Worm (Caenorhabditis elegans) whole organism, L2 larva: ENCODE measurements around the gene cutc-1.

Experiments
- C34F6.9 ChIP-seq: fragments of 150-350 bp; optimal IDR thresholded peaks from 2 replicates; lab custom pipeline; 2014; ENCODE audit warnings: missing biosample characterization, missing genetic modification characterization
- R02D3.7 ChIP-seq: fragments of 150-350 bp; optimal IDR thresholded peaks from 2 replicates; lab custom pipeline; 2014; ENCODE audit warnings: missing biosample characterization, missing genetic modification characterization
- ZK546.5 ChIP-seq: sonication (generic microtip); optimal IDR thresholded peaks from 2 replicates; lab custom pipeline; 2017; ENCODE audit warnings: missing biosample characterization, missing genetic modification characterization
- alr-1 ChIP-seq: fragments of 150-350 bp; optimal IDR thresholded peaks from 2 replicates; lab custom pipeline; 2014; ENCODE audit warnings: missing biosample characterization, missing genetic modification characterization
- aly-2 ChIP-seq: fragments of 150-350 bp; optimal IDR thresholded peaks from 2 replicates; lab custom pipeline; 2014; ENCODE audit warnings: missing biosample characterization, missing genetic modification characterization
- ama-1 ChIP-seq: fragments of 150-350 bp; optimal IDR thresholded peaks from 2 replicates; lab custom pipeline; 2018; ENCODE audit warnings: inconsistent platforms
- blmp-1 ChIP-seq: sonication (generic microtip); optimal IDR thresholded peaks from 2 replicates; lab custom pipeline; 2017; ENCODE audit warnings: missing genetic modification characterization, mild to moderate bottlenecking, missing compliant biosample characterization, antibody characterized with exemption, moderate library complexity; ENCODE audit not compliant: insufficient read depth
- ceh-16 ChIP-seq: fragments of 150-350 bp; optimal IDR thresholded peaks from 2 replicates; lab custom pipeline; 2014; ENCODE audit warnings: missing biosample characterization, missing genetic modification characterization
- crh-2 ChIP-seq: sonication (generic microtip); optimal IDR thresholded peaks from 2 replicates; lab custom pipeline; 2017; ENCODE audit warnings: missing biosample characterization, missing genetic modification characterization
- dmd-4 ChIP-seq: sonication (generic microtip); optimal IDR thresholded peaks from 2 replicates; lab custom pipeline; 2017; ENCODE audit warnings: missing biosample characterization, missing genetic modification characterization
- egl-27 ChIP-seq: sonication (generic microtip); optimal IDR thresholded peaks from 3 replicates; lab custom pipeline; 2017; ENCODE audit warnings: missing biosample characterization, missing genetic modification reagents, missing genetic modification characterization
- elt-1 ChIP-seq: fragments of 150-350 bp; optimal IDR thresholded peaks from 2 replicates; lab custom pipeline; 2014; ENCODE audit warnings: missing biosample characterization, missing genetic modification characterization
- fos-1 ChIP-seq: fragments of 150-350 bp; optimal IDR thresholded peaks from 2 replicates; lab custom pipeline; 2014; ENCODE audit warnings: missing biosample characterization, missing genetic modification characterization
- gmeb-1 ChIP-seq: fragments of 150-350 bp; optimal IDR thresholded peaks from 2 replicates; lab custom pipeline; 2014; ENCODE audit warnings: missing biosample characterization, missing genetic modification characterization
- lin-13 ChIP-seq: fragments of 150-350 bp; optimal IDR thresholded peaks from 2 replicates; lab custom pipeline; 2014; ENCODE audit warnings: missing biosample characterization, missing genetic modification reagents, missing genetic modification characterization
- lin-39 ChIP-seq: fragments of 150-350 bp; optimal IDR thresholded peaks from 2 replicates; lab custom pipeline; 2014; ENCODE audit warnings: missing biosample characterization, missing genetic modification reagents, missing genetic modification characterization
- lsy-2 ChIP-seq, 2 experiments: fragments of 150-350 bp in 1 of 2; sonication (generic microtip) in 1 of 2; optimal IDR thresholded peaks; 2 replicates each; lab custom pipeline; 2014 to 2017; ENCODE audit warnings: missing biosample characterization in 2 of 2, missing genetic modification characterization in 2 of 2
- mab-5 ChIP-seq: fragments of 150-350 bp; optimal IDR thresholded peaks from 2 replicates; lab custom pipeline; 2014; ENCODE audit warnings: missing biosample characterization, missing genetic modification characterization
- mdl-1 ChIP-seq, 2 experiments: fragments of 150-350 bp in 1 of 2; sonication (generic microtip) in 1 of 2; optimal IDR thresholded peaks; 2 replicates each; lab custom pipeline; 2017; ENCODE audit warnings: missing biosample characterization in 2 of 2, missing genetic modification characterization in 2 of 2
- nhr-10 ChIP-seq: sonication (generic microtip); optimal IDR thresholded peaks from 2 replicates; lab custom pipeline; 2017; ENCODE audit warnings: missing biosample characterization, missing genetic modification characterization
- nhr-11 ChIP-seq: fragments of 150-350 bp; optimal IDR thresholded peaks from 2 replicates; lab custom pipeline; 2014; ENCODE audit warnings: missing biosample characterization, missing genetic modification characterization
- nhr-12 ChIP-seq: fragments of 150-350 bp; optimal IDR thresholded peaks from 2 replicates; lab custom pipeline; 2014; ENCODE audit warnings: missing biosample characterization, missing genetic modification characterization
- nhr-129 ChIP-seq: fragments of 150-350 bp; optimal IDR thresholded peaks from 2 replicates; lab custom pipeline; 2014; ENCODE audit warnings: missing biosample characterization, missing genetic modification characterization
- nhr-21 ChIP-seq: fragments of 150-350 bp; optimal IDR thresholded peaks from 2 replicates; lab custom pipeline; 2014; ENCODE audit warnings: missing biosample characterization, missing genetic modification characterization
- nhr-23 ChIP-seq: fragments of 150-350 bp; optimal IDR thresholded peaks from 2 replicates; lab custom pipeline; 2014; ENCODE audit warnings: missing biosample characterization, missing genetic modification reagents, missing genetic modification characterization
- nhr-25 ChIP-seq: fragments of 150-350 bp; sonication (generic microtip); optimal IDR thresholded peaks from 3 replicates; lab custom pipeline; 2014; ENCODE audit warnings: missing biosample characterization, missing genetic modification characterization
- nhr-6 ChIP-seq: fragments of 150-350 bp; optimal IDR thresholded peaks from 2 replicates; lab custom pipeline; 2014; ENCODE audit warnings: missing biosample characterization, missing genetic modification characterization
- nhr-77 ChIP-seq: fragments of 150-350 bp; optimal IDR thresholded peaks from 2 replicates; lab custom pipeline; 2014; ENCODE audit warnings: missing biosample characterization, missing genetic modification characterization
- sem-4 ChIP-seq: fragments of 150-350 bp; optimal IDR thresholded peaks from 2 replicates; lab custom pipeline; 2014; ENCODE audit warnings: missing biosample characterization, missing genetic modification reagents, missing genetic modification characterization
- skn-1 ChIP-seq: sonication (generic microtip); optimal IDR thresholded peaks from 2 replicates; lab custom pipeline; 2017; ENCODE audit warnings: missing biosample characterization, missing genetic modification characterization
- sma-3 ChIP-seq: sonication (generic microtip); optimal IDR thresholded peaks from 2 replicates; lab custom pipeline; 2016; ENCODE audit warnings: missing genetic modification reagents, missing genetic modification characterization, missing compliant biosample characterization
- sma-9 ChIP-seq, 2 experiments: fragments of 150-350 bp in 1 of 2; sonication (generic microtip) in 1 of 2; optimal IDR thresholded peaks; 2 replicates each; lab custom pipeline; 2014 to 2016; ENCODE audit warnings: missing genetic modification characterization in 2 of 2, mild to moderate bottlenecking in 1 of 2, missing biosample characterization in 1 of 2, missing compliant biosample characterization in 1 of 2, missing genetic modification reagents in 1 of 2, moderate library complexity in 1 of 2
- snpc-4 ChIP-seq: fragments of 150-350 bp; optimal IDR thresholded peaks from 2 replicates; lab custom pipeline; 2014; ENCODE audit warnings: missing biosample characterization, missing genetic modification characterization
- unc-55 ChIP-seq: fragments of 150-350 bp; sonication (generic microtip); optimal IDR thresholded peaks from 3 replicates; lab custom pipeline; 2014; ENCODE audit warnings: missing biosample characterization, missing genetic modification reagents, missing genetic modification characterization
- zag-1 ChIP-seq: fragments of 150-350 bp; optimal IDR thresholded peaks from 2 replicates; lab custom pipeline; 2014; ENCODE audit warnings: missing biosample characterization, missing genetic modification characterization
- ztf-1 ChIP-seq: fragments of 200-800 bp; sonication (Bioruptor generic); conservative IDR thresholded peaks from 2 replicates; pipeline ENCODE4 v1.3.6; 2022; ENCODE audit warnings: missing genetic modification characterization, missing compliant biosample characterization
- ztf-11 ChIP-seq: sonication (generic microtip); optimal IDR thresholded peaks from 2 replicates; lab custom pipeline; 2017; ENCODE audit warnings: missing biosample characterization, missing genetic modification characterization
- ztf-4 ChIP-seq: fragments of 150-350 bp; optimal IDR thresholded peaks from 2 replicates; lab custom pipeline; 2014; ENCODE audit warnings: missing biosample characterization, missing genetic modification characterization

The cutc-1 gene

ce11 chrIII:8403507-8403906, at the start of gene cutc-1:
TSS of gene cutc-1 (minus strand) at chrIII:8403607.
- TF ChIP-seq C34F6.9 (tag; lab: Kevin White, UChicago) = no peak
- TF ChIP-seq lsy-2 (tag; optimal IDR thresholded peaks at IDR 0.05; lab: Kevin White, UChicago) = no peak
- TF ChIP-seq lin-13 (GFP tag; lab: Kevin White, UChicago) = no peak
- TF ChIP-seq ztf-4 (tag; lab: Kevin White, UChicago) = no peak
- no peak for TF ChIP-seq unc-55 (GFP tag; lab: Kevin White, UChicago)
- no peak for TF ChIP-seq nhr-25
- TF ChIP-seq gmeb-1 (tag; lab: Kevin White, UChicago) = no peak
- no peak for TF ChIP-seq snpc-4 (tag; lab: Kevin White, UChicago)
- no peak for TF ChIP-seq nhr-6 (tag; lab: Kevin White, UChicago)
- no peak for TF ChIP-seq mab-5
- no peak for TF ChIP-seq sma-3 (GFP tag; lab: Kevin White, UChicago)
- TF ChIP-seq ceh-16 (tag; lab: Kevin White, UChicago) = no peak
- no peak for TF ChIP-seq nhr-23 (tag; lab: Kevin White, UChicago)
- no peak for TF ChIP-seq lin-39 (tag; lab: Kevin White, UChicago)
- no peak for TF ChIP-seq ZK546.5 (tag; lab: Kevin White, UChicago)
- no peak for TF ChIP-seq fos-1 (tag; lab: Kevin White, UChicago)
- TF ChIP-seq zag-1 (tag; lab: Kevin White, UChicago) = no peak

DNA sequence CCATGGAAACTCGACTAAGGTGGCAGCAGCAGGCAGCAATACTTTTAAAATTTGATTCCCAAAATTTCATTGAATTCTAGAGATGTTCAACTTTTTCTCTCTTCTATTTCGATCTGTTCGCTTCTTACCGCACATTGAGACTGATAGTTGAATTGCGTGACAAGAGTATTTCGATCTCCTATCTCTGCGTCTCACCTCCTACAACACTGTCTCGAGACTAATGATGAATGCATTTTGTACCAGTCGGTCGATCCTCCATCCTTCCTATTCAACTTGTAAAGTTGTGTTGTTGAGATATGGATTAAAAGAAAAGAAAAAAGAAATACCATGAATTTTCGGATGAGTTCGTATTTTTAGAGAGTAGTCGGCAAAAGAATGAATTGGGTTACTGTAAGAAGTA, 47.8 kb upstream of the cutc-1 start:
- no peak for TF ChIP-seq blmp-1 (tag; lab: Kevin White, UChicago)
- no peak for TF ChIP-seq nhr-11
- TF ChIP-seq alr-1 (tag; lab: Kevin White, UChicago) = no peak
- peak; percentile 8 for TF ChIP-seq unc-55 (GFP tag; lab: Kevin White, UChicago)

- TF ChIP-seq nhr-129 (peak; percentile 24), ama-1 (lab: Kevin White, UChicago) (peak; percentile 73), ceh-16 (tag; lab: Kevin White, UChicago) (no peak)
Measured at ce11 chrIII:8450494-8450893, 47.1 kb upstream of the cutc-1 start.

- TF ChIP-seq ztf-4 (tag; lab: Kevin White, UChicago) (peak; percentile 74), sem-4 (tag; lab: Kevin White, UChicago) (peak; percentile 39), lsy-2 (tag; optimal IDR thresholded peaks at IDR 0.05; lab: Kevin White, UChicago) (peak in 1 of 2 experiments; percentile 67), lin-13 (GFP tag; lab: Kevin White, UChicago) (peak; percentile 33), skn-1 (peak; percentile 53), unc-55 (GFP tag; lab: Kevin White, UChicago) (no peak), nhr-12 (tag; lab: Kevin White, UChicago) (peak; percentile 25), crh-2 (peak; percentile 45), nhr-25 (no peak), C34F6.9 (tag; lab: Kevin White, UChicago) (peak; percentile 39), lin-39 (tag; lab: Kevin White, UChicago) (no peak), ama-1 (lab: Kevin White, UChicago) (peak; percentile 38), aly-2 (tag; lab: Kevin White, UChicago) (no peak), nhr-21 (no peak)
- TF ChIP-seq, all 48 proteins: peak for 9
Measured at ce11 chrIII:8449160-8449807, 45.9 kb upstream of the cutc-1 start, which contains the start of gene mrpl-32. TSS of gene mrpl-32 (plus strand) at chrIII:8449757.

- peak; percentile 88 for TF ChIP-seq zag-1 (tag; lab: Kevin White, UChicago)
- TF ChIP-seq fos-1 (tag; lab: Kevin White, UChicago) = peak; percentile 98
- TF ChIP-seq sma-3 (GFP tag; lab: Kevin White, UChicago) = peak; percentile 97
- TF ChIP-seq ZK546.5 (tag; lab: Kevin White, UChicago) = peak; percentile 69
- TF ChIP-seq ztf-4 (tag; lab: Kevin White, UChicago) = peak; percentile 98
- peak; percentile 95 for TF ChIP-seq gmeb-1 (tag; lab: Kevin White, UChicago)
- peak; percentile 96 for TF ChIP-seq sma-9 (GFP tag; optimal IDR thresholded peaks at IDR 0.05; lab: Kevin White, UChicago)
- no peak for TF ChIP-seq sma-9 (tag; optimal IDR thresholded peaks at IDR 0.05; lab: Kevin White, UChicago)
- peak; percentile 19 for TF ChIP-seq ceh-16 (tag; lab: Kevin White, UChicago)
- TF ChIP-seq mab-5 = peak; percentile 95
- TF ChIP-seq R02D3.7 (tag; lab: Kevin White, UChicago) = peak; percentile 64
- no peak for TF ChIP-seq dmd-4
- TF ChIP-seq blmp-1 (tag; lab: Kevin White, UChicago) = peak; percentile 89
- peak; percentile 83 for TF ChIP-seq nhr-77 (tag; lab: Kevin White, UChicago)
- peak; percentile 99 for TF ChIP-seq C34F6.9 (tag; lab: Kevin White, UChicago)
- TF ChIP-seq lsy-2 (tag; optimal IDR thresholded peaks at IDR 0.05; lab: Kevin White, UChicago) = peak; percentile 93 to 97
- no peak for TF ChIP-seq ztf-1 (GFP tag; lab: Robert Waterston, UW)
- TF ChIP-seq lin-13 (GFP tag; lab: Kevin White, UChicago) = peak; percentile 97
- peak; percentile 6 for TF ChIP-seq nhr-12 (tag; lab: Kevin White, UChicago)
- TF ChIP-seq nhr-129 = peak; percentile 94
- peak; percentile 90 for TF ChIP-seq egl-27 (tag; lab: Kevin White, UChicago)
- TF ChIP-seq ama-1 (lab: Kevin White, UChicago) = peak; percentile 96
- peak; percentile 97 for TF ChIP-seq sem-4 (tag; lab: Kevin White, UChicago)
- no peak for TF ChIP-seq elt-1
- TF ChIP-seq skn-1 = peak; percentile 99
- no peak for TF ChIP-seq ztf-11 (tag; lab: Kevin White, UChicago)
- TF ChIP-seq snpc-4 (tag; lab: Kevin White, UChicago) = peak; percentile 90
- peak in 1 of 2 experiments; percentile 31 for TF ChIP-seq mdl-1 (tag; optimal IDR thresholded peaks at IDR 0.05; lab: Kevin White, UChicago)
- peak; percentile 97 for TF ChIP-seq nhr-25
- no peak for TF ChIP-seq lin-39 (tag; lab: Kevin White, UChicago)
- peak; percentile 99 for TF ChIP-seq crh-2
- peak; percentile 85 for TF ChIP-seq nhr-10 (tag; lab: Kevin White, UChicago)
Measured at ce11 chrIII:8446940-8447403, 43.6 kb upstream of the cutc-1 start, which contains the start of gene rpn-3. TSS of gene rpn-3 (plus strand) at chrIII:8447353.
